Worm (Caenorhabditis elegans) whole organism, mixed stage, embryonic: ENCODE data around the gene srd-21.
"Not testable (repeated sequence)": the region's sequence is repeated elsewhere in the genome, so short reads cannot be mapped to it uniquely, and the experiment has no call there.

Experiments used
- M03D4.4 ChIP-seq: sonication (generic microtip); optimal IDR thresholded peaks from 2 replicates; lab custom pipeline; 2017; ENCODE audit warnings: mild to moderate bottlenecking, missing genetic modification characterization, missing compliant biosample characterization
- bed-3 ChIP-seq: fragments of 200-800 bp; sonication (Bioruptor generic); optimal IDR thresholded peaks from 3 replicates; lab custom pipeline; 2018; ENCODE audit warnings: mild to moderate bottlenecking, missing genetic modification characterization, moderate library complexity, missing compliant biosample characterization
- blmp-1 ChIP-seq: fragments of 150-350 bp; optimal IDR thresholded peaks from 2 replicates; lab custom pipeline; 2014; ENCODE audit warnings: missing biosample characterization, missing genetic modification characterization
- ceh-39 ChIP-seq: fragments of 150-350 bp; optimal IDR thresholded peaks from 2 replicates; lab custom pipeline; 2014; ENCODE audit warnings: missing biosample characterization, missing genetic modification characterization
- ceh-43 ChIP-seq: fragments of 200-800 bp; sonication (Bioruptor generic); optimal IDR thresholded peaks from 2 replicates; lab custom pipeline; 2018; ENCODE audit warnings: mild to moderate bottlenecking, missing genetic modification characterization, moderate library complexity, missing compliant biosample characterization
- ceh-83 ChIP-seq: fragments of 200-800 bp; sonication (Bioruptor generic); optimal IDR thresholded peaks from 2 replicates; lab custom pipeline; 2018; ENCODE audit warnings: mild to moderate bottlenecking, missing genetic modification characterization, missing compliant biosample characterization
- ces-1 ChIP-seq: fragments of 150-350 bp; optimal IDR thresholded peaks from 2 replicates; lab custom pipeline; 2014; ENCODE audit warnings: missing biosample characterization, missing genetic modification reagents, missing genetic modification characterization
- cnd-1 ChIP-seq: fragments of 200-800 bp; sonication (Bioruptor generic); optimal IDR thresholded peaks from 2 replicates; lab custom pipeline; 2018; ENCODE audit warnings: mild to moderate bottlenecking, missing genetic modification characterization, missing compliant biosample characterization
- drap-1 ChIP-seq: fragments of 200-800 bp; sonication (Bioruptor generic); optimal IDR thresholded peaks from 3 replicates; lab custom pipeline; 2018; ENCODE audit warnings: mild to moderate bottlenecking, missing genetic modification characterization, missing compliant biosample characterization
- elt-3 ChIP-seq: fragments of 150-350 bp; optimal IDR thresholded peaks from 2 replicates; lab custom pipeline; 2014; ENCODE audit warnings: missing biosample characterization, missing genetic modification characterization
- flh-1 ChIP-seq: fragments of 200-800 bp; sonication (Bioruptor generic); optimal IDR thresholded peaks from 2 replicates; lab custom pipeline; 2018; ENCODE audit warnings: mild to moderate bottlenecking, missing genetic modification characterization, moderate library complexity, missing compliant biosample characterization
- hlh-1 ChIP-seq: fragments of 150-350 bp; optimal IDR thresholded peaks from 2 replicates; lab custom pipeline; 2014; ENCODE audit warnings: missing biosample characterization, missing genetic modification reagents, missing genetic modification characterization
- lin-32 ChIP-seq: fragments of 200-800 bp; sonication (Bioruptor generic); optimal IDR thresholded peaks from 2 replicates; lab custom pipeline; 2018; ENCODE audit warnings: mild to moderate bottlenecking, missing genetic modification characterization, missing compliant biosample characterization
- lsy-2 ChIP-seq: fragments of 150-350 bp; optimal IDR thresholded peaks from 2 replicates; lab custom pipeline; 2014; ENCODE audit warnings: missing biosample characterization, missing genetic modification characterization
- mab-5 ChIP-seq: fragments of 150-350 bp; optimal IDR thresholded peaks from 2 replicates; lab custom pipeline; 2014; ENCODE audit warnings: missing biosample characterization, missing genetic modification characterization
- mep-1 ChIP-seq: fragments of 150-350 bp; optimal IDR thresholded peaks from 2 replicates; lab custom pipeline; 2017; ENCODE audit warnings: missing biosample characterization, missing genetic modification reagents, missing genetic modification characterization, inconsistent platforms
- mls-2 ChIP-seq: sonication (generic microtip); optimal IDR thresholded peaks from 2 replicates; lab custom pipeline; 2016; ENCODE audit warnings: mild to moderate bottlenecking, missing genetic modification characterization, moderate library complexity, missing compliant biosample characterization
- nhr-12 ChIP-seq: fragments of 150-350 bp; optimal IDR thresholded peaks from 2 replicates; lab custom pipeline; 2014; ENCODE audit warnings: missing biosample characterization, missing genetic modification characterization
- nhr-2 ChIP-seq: fragments of 150-350 bp; optimal IDR thresholded peaks from 2 replicates; lab custom pipeline; 2014; ENCODE audit warnings: missing biosample characterization, missing genetic modification characterization
- nhr-237 ChIP-seq: fragments of 150-350 bp; optimal IDR thresholded peaks from 2 replicates; lab custom pipeline; 2014; ENCODE audit warnings: missing biosample characterization, missing genetic modification characterization
- nhr-28 ChIP-seq: fragments of 150-350 bp; optimal IDR thresholded peaks from 2 replicates; lab custom pipeline; 2014; ENCODE audit warnings: missing biosample characterization, missing genetic modification characterization
- nhr-76 ChIP-seq: sonication (generic microtip); optimal IDR thresholded peaks from 2 replicates; lab custom pipeline; 2017; ENCODE audit warnings: missing biosample characterization, missing genetic modification characterization
- sptf-1 ChIP-seq: sonication (generic microtip); optimal IDR thresholded peaks from 2 replicates; lab custom pipeline; 2017; ENCODE audit warnings: mild to moderate bottlenecking, missing genetic modification characterization, moderate library complexity, missing compliant biosample characterization
- unc-120 ChIP-seq: sonication (generic microtip); optimal IDR thresholded peaks from 2 replicates; lab custom pipeline; 2017; ENCODE audit warnings: missing genetic modification characterization, missing compliant biosample characterization; ENCODE audit not compliant: poor library complexity, severe bottlenecking
- unc-39 ChIP-seq: fragments of 150-350 bp; optimal IDR thresholded peaks from 2 replicates; lab custom pipeline; 2014; ENCODE audit warnings: missing biosample characterization, missing genetic modification characterization
- unc-62 ChIP-seq: fragments of 150-350 bp; optimal IDR thresholded peaks from 2 replicates; lab custom pipeline; 2014; ENCODE audit warnings: missing biosample characterization, missing genetic modification reagents, missing genetic modification characterization
- zip-8 ChIP-seq: fragments of 150-350 bp; optimal IDR thresholded peaks from 2 replicates; lab custom pipeline; 2014; ENCODE audit warnings: missing biosample characterization, missing genetic modification characterization

srd-21 gene

ce11 chrV:16648317-16649018 lies 18.8 kb downstream of the srd-21 start, which contains the start of gene W06G6.20:
TSS of gene W06G6.20 (minus strand) at chrV:16648367.
- TF ChIP-seq mep-1 (tag; lab: Kevin White, UChicago) (no peak), drap-1 (GFP tag; lab: Kevin White, UChicago) (no peak), sptf-1 (tag; lab: Kevin White, UChicago) (no peak), unc-120 (tag; lab: Kevin White, UChicago) (no peak), mls-2 (tag; lab: Kevin White, UChicago) (no peak), ceh-83 (GFP tag; lab: Kevin White, UChicago) (no peak), ceh-43 (GFP tag; lab: Kevin White, UChicago) (no peak), nhr-2 (tag; lab: Kevin White, UChicago) (no peak), unc-39 (tag; lab: Kevin White, UChicago) (no peak), unc-62 (GFP tag; lab: Kevin White, UChicago) (no peak), lin-32 (GFP tag; lab: Kevin White, UChicago) (no peak), mab-5 (tag; lab: Kevin White, UChicago) (no peak)

ce11 chrV:16649200-16649599 lies 19.5 kb downstream of the srd-21 start, which contains the start of gene W06G6.11:
TSS of gene W06G6.11 (minus strand) at chrV:16649300.
- TF ChIP-seq zip-8; bed-3; cnd-1 (tag; lab: Kevin White, UChicago): not testable (repeated sequence)

- not testable (repeated sequence) for TF ChIP-seq ces-1 (GFP tag; lab: Kevin White, UChicago); flh-1 (GFP tag; lab: Kevin White, UChicago); nhr-237 (tag; lab: Kevin White, UChicago)
Observed at ce11 chrV:16654242-16654641, 24.5 kb downstream of the srd-21 start, which contains the start of gene W06G6.15. TSS of gene W06G6.15 (plus strand) at chrV:16654542.

- TF ChIP-seq lsy-2, unc-39, hlh-1 (tag; lab: Kevin White, UChicago): not testable (repeated sequence)
Observed at ce11 chrV:16660816-16661215, 31.1 kb downstream of the srd-21 start, which contains the start of gene Y70C5B.2. TSS of gene Y70C5B.2 (minus strand) at chrV:16660916.

ce11 chrV:16666647-16667046 lies 36.9 kb downstream of the srd-21 start, which contains the start of gene F14F8.14:
TSS of gene F14F8.14 (minus strand) at chrV:16666747.
- no peak for TF ChIP-seq cnd-1 (tag; lab: Kevin White, UChicago)
- no peak for TF ChIP-seq nhr-2 (tag; lab: Kevin White, UChicago)

ce11 chrV:16668473-16668872 lies 38.8 kb downstream of the srd-21 start, which contains the start of gene F14F8.9:
TSS of gene F14F8.9 (minus strand) at chrV:16668573.
- TF ChIP-seq ceh-43 (GFP tag; lab: Kevin White, UChicago): no peak
- no peak for TF ChIP-seq cnd-1 (tag; lab: Kevin White, UChicago)
- TF ChIP-seq unc-120 (tag; lab: Kevin White, UChicago): no peak
- no peak for TF ChIP-seq ceh-39 (tag; lab: Kevin White, UChicago)
- no peak for TF ChIP-seq nhr-28
- TF ChIP-seq unc-62 (GFP tag; lab: Kevin White, UChicago): no peak
- TF ChIP-seq elt-3 (tag; lab: Kevin White, UChicago): no peak
- TF ChIP-seq nhr-12: no peak
- TF ChIP-seq lsy-2 (tag; lab: Kevin White, UChicago): no peak
- no peak for TF ChIP-seq blmp-1 (tag; lab: Kevin White, UChicago)
- no peak for TF ChIP-seq nhr-76
- TF ChIP-seq ces-1 (GFP tag; lab: Kevin White, UChicago): no peak
- no peak for TF ChIP-seq M03D4.4 (tag; lab: Kevin White, UChicago)
